Fruit fly (Drosophila melanogaster): ENCODE results near the gene lectin-28C.

- no peak for TF ChIP-seq h (optimal IDR thresholded peaks at IDR 0.05)
- no peak for TF ChIP-seq psq (optimal IDR thresholded peaks at IDR 0.05)
- no peak for TF ChIP-seq ttk (optimal IDR thresholded peaks at IDR 0.05)
- no peak for TF ChIP-seq Sin3A (optimal IDR thresholded peaks at IDR 0.05)
Observed at dm6 chr2L:7807563-7807962, 49.3 kb upstream of the lectin-28C start.

Measured in Kc167 (cell line).